Worm (Caenorhabditis elegans): ENCODE measurements around the gene famk-1.

ce11 chrX:15233684-15234083 is 20.6 kb upstream of the famk-1 start:
- no peak for TF ChIP-seq snpc-4 (tag; optimal IDR thresholded peaks at IDR 0.05)
- TF ChIP-seq nhr-77 (tag; optimal IDR thresholded peaks at IDR 0.05) = no peak
- TF ChIP-seq zag-1 (tag; optimal IDR thresholded peaks at IDR 0.05) = no peak
- TF ChIP-seq nhr-28 (tag; optimal IDR thresholded peaks at IDR 0.05) = no peak
- TF ChIP-seq lin-39 (tag; optimal IDR thresholded peaks at IDR 0.05) = no peak
- TF ChIP-seq egl-27 (tag; optimal IDR thresholded peaks at IDR 0.05) = no peak
- TF ChIP-seq unc-130 (tag; optimal IDR thresholded peaks at IDR 0.05) = no peak

Data from whole organism, L1 larva.